Worm (Caenorhabditis elegans) whole organism, early embryonic: ENCODE data around the gene F53F4.18.

Experiments used
- B0310.2 ChIP-seq: sonication (generic microtip); optimal IDR thresholded peaks from 2 replicates; lab custom pipeline; 2016; ENCODE audit warnings: mild to moderate bottlenecking, missing genetic modification characterization, missing compliant biosample characterization
- F13C5.2 ChIP-seq: sonication (generic microtip); optimal IDR thresholded peaks from 2 replicates; lab custom pipeline; 2017; ENCODE audit warnings: mild to moderate bottlenecking, missing genetic modification characterization, inconsistent platforms, missing compliant biosample characterization
- aly-1 ChIP-seq: sonication (generic microtip); optimal IDR thresholded peaks from 2 replicates; lab custom pipeline; 2016; ENCODE audit warnings: missing genetic modification characterization, missing compliant biosample characterization
- ama-1 ChIP-seq: fragments of 150-350 bp; optimal IDR thresholded peaks from 2 replicates; lab custom pipeline; 2014
- ceh-13 ChIP-seq: fragments of 200-800 bp; sonication (Bioruptor generic); optimal IDR thresholded peaks from 2 replicates; lab custom pipeline; 2018; ENCODE audit warnings: mild to moderate bottlenecking, missing genetic modification characterization, missing compliant biosample characterization
- ceh-36 ChIP-seq: sonication (generic microtip); optimal IDR thresholded peaks from 2 replicates; lab custom pipeline; 2016; ENCODE audit warnings: missing genetic modification characterization, inconsistent platforms, missing compliant biosample characterization
- ets-7 ChIP-seq: sonication (generic microtip); optimal IDR thresholded peaks from 2 replicates; lab custom pipeline; 2016; ENCODE audit warnings: missing genotype, missing genetic modification characterization, missing compliant biosample characterization
- flt-1 ChIP-seq: fragments of 200-800 bp; sonication (Bioruptor generic); IDR thresholded peaks from 2 replicates; pipeline ENCODE4 v1.3.6; 2022; ENCODE audit warnings: missing genetic modification characterization, missing compliant biosample characterization
- hmbx-1 ChIP-seq: sonication (generic microtip); optimal IDR thresholded peaks from 2 replicates; lab custom pipeline; 2016; ENCODE audit warnings: mild to moderate bottlenecking, missing genetic modification characterization, missing compliant biosample characterization
- hmg-4 ChIP-seq: fragments of 200-800 bp; sonication (Bioruptor generic); optimal IDR thresholded peaks from 2 replicates; lab custom pipeline; 2018; ENCODE audit warnings: mild to moderate bottlenecking, missing genetic modification characterization, missing compliant biosample characterization
- hnd-1 ChIP-seq: sonication (generic microtip); optimal IDR thresholded peaks from 2 replicates; lab custom pipeline; 2016; ENCODE audit warnings: missing genetic modification characterization, missing compliant biosample characterization
- pes-1 ChIP-seq: fragments of 200-800 bp; sonication (Bioruptor generic); IDR thresholded peaks from 2 replicates; pipeline ENCODE4 v1.3.6; 2022; ENCODE audit warnings: missing genetic modification reagents, missing genetic modification characterization, missing compliant biosample characterization
- scrt-1 ChIP-seq: fragments of 200-800 bp; sonication (Bioruptor generic); IDR thresholded peaks from 2 replicates; pipeline ENCODE4 v1.3.6; 2022; ENCODE audit warnings: missing genetic modification characterization, missing compliant biosample characterization
- sea-1 ChIP-seq: fragments of 200-800 bp; sonication (Bioruptor generic); conservative IDR thresholded peaks from 2 replicates; pipeline ENCODE4 v1.3.6; 2022; ENCODE audit warnings: missing genetic modification characterization, missing compliant biosample characterization
- tbx-11 ChIP-seq: fragments of 200-800 bp; sonication (Bioruptor generic); IDR thresholded peaks from 2 replicates; pipeline ENCODE4 v1.3.6; 2022; ENCODE audit warnings: missing genetic modification characterization, missing compliant biosample characterization
- tbx-37 ChIP-seq: fragments of 200-800 bp; sonication (Bioruptor generic); conservative IDR thresholded peaks from 2 replicates; pipeline ENCODE4 v1.3.6; 2022; ENCODE audit warnings: missing genetic modification reagents, missing genetic modification characterization, missing compliant biosample characterization
- tra-4 ChIP-seq: sonication (generic microtip); optimal IDR thresholded peaks from 2 replicates; lab custom pipeline; 2017; ENCODE audit warnings: missing genetic modification characterization, missing compliant biosample characterization

F53F4.18 gene

DNA sequence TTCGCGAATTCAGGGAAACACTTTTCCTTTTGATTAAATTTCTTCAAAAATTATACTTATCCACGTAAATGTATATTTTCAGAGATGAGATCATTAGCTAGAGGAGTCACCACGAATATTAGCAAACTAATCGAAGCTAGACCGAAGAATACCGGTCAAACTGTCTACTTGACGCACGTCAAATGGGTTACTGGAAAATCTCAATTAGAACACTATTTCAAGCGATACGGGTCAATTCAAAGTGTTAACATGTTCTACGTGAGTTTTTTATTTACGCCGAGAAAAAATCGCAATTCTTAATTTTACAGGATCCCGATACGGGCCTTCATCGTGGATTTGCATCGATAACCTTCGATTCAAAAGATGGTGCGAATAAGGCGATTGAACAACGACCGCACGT is 24.1 kb upstream of the F53F4.18 start, which contains the start of gene slrp-1:
Gene slrp-1 (plus strand): TSS at position 83 of the 400 bp plus-strand sequence.
- TF ChIP-seq B0310.2, result no peak
- no peak for TF ChIP-seq pes-1 (GFP tag; lab: Robert Waterston, UW)
- no peak for TF ChIP-seq ceh-36 (tag; lab: Kevin White, UChicago)
- no peak for TF ChIP-seq F13C5.2 (tag; lab: Kevin White, UChicago)
- TF ChIP-seq hmbx-1 (tag; lab: Kevin White, UChicago), result no peak
- TF ChIP-seq sea-1 (GFP tag; lab: Robert Waterston, UW), result no peak
- no peak for TF ChIP-seq tra-4 (tag; lab: Kevin White, UChicago)
- no peak for TF ChIP-seq aly-1 (tag; lab: Kevin White, UChicago)
- no peak for TF ChIP-seq ama-1

DNA sequence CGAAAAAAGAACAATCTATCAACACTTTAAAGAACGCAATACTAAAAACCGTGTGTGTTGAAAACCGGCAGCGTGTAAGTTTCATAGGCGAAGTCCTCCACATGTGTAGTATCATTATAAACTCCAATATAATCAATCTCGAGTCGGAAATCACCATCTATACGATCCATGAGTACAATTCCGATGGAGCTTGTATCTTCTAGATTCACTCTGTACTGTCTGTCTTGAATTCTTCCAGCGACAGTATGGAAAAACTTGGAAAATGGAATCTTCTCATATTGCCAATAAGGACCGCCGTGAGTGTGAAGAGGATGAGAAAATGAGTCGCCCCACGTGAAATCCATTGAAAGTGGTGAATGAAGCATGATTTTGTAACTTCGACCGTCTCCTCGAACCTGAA is 23.0 kb upstream of the F53F4.18 start:
- no peak for TF ChIP-seq hmbx-1 (tag; lab: Kevin White, UChicago)
- TF ChIP-seq ceh-36 (tag; lab: Kevin White, UChicago), result no peak
- no peak for TF ChIP-seq aly-1 (tag; lab: Kevin White, UChicago)
- TF ChIP-seq pes-1 (GFP tag; lab: Robert Waterston, UW), result no peak
- no peak for TF ChIP-seq hmg-4 (GFP tag; lab: Kevin White, UChicago)
- TF ChIP-seq sea-1 (GFP tag; lab: Robert Waterston, UW), result no peak
- no peak for TF ChIP-seq B0310.2
- no peak for TF ChIP-seq tbx-37 (GFP tag; lab: Robert Waterston, UW)
- TF ChIP-seq tra-4 (tag; lab: Kevin White, UChicago), result no peak
- no peak for TF ChIP-seq tbx-11 (GFP tag; lab: Robert Waterston, UW)
- TF ChIP-seq flt-1, result no peak
- no peak for TF ChIP-seq ets-7 (tag; lab: Kevin White, UChicago)
- TF ChIP-seq F13C5.2 (tag; lab: Kevin White, UChicago), result no peak
- no peak for TF ChIP-seq scrt-1 (GFP tag; lab: Robert Waterston, UW)
- no peak for TF ChIP-seq ama-1
- no peak for TF ChIP-seq hnd-1
- no peak for TF ChIP-seq ceh-13 (GFP tag; lab: Kevin White, UChicago)

DNA sequence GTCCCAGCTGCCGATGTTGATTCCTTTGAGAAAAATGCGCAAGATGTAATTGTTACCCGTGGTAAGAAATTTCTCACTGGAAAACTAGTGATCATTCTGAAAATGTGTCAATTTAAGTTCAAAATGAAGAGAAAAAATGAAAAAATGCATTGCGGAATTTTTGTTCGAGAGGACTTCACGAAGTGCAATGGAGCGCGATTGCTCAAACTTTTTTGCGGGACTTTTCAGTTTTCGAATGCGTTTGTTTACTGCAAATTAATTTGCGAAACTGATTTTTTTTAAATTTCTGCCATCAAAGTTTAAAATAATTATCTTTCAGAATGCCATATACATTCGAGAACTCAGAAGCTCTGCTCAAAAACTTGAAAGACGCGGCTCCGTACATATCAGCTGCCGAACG is 21.4 kb upstream of the F53F4.18 start, which contains the start of the genes nuaf-1 and bir-2:
Gene nuaf-1 (minus strand): TSS at position 98 of the 400 bp plus-strand sequence.
Gene bir-2 (plus strand): TSS at position 318 of the 400 bp plus-strand sequence.
- no peak for TF ChIP-seq ceh-13 (GFP tag; lab: Kevin White, UChicago)
- TF ChIP-seq hmg-4 (GFP tag; lab: Kevin White, UChicago), result no peak
- no peak for TF ChIP-seq tra-4 (tag; lab: Kevin White, UChicago)
- TF ChIP-seq tbx-37 (GFP tag; lab: Robert Waterston, UW), result no peak
- no peak for TF ChIP-seq sea-1 (GFP tag; lab: Robert Waterston, UW)
- TF ChIP-seq scrt-1 (GFP tag; lab: Robert Waterston, UW), result no peak
- TF ChIP-seq hmbx-1 (tag; lab: Kevin White, UChicago), result no peak
- TF ChIP-seq aly-1 (tag; lab: Kevin White, UChicago), result no peak
- no peak for TF ChIP-seq ceh-36 (tag; lab: Kevin White, UChicago)
- no peak for TF ChIP-seq ama-1
- TF ChIP-seq ets-7 (tag; lab: Kevin White, UChicago), result no peak
- no peak for TF ChIP-seq F13C5.2 (tag; lab: Kevin White, UChicago)

DNA sequence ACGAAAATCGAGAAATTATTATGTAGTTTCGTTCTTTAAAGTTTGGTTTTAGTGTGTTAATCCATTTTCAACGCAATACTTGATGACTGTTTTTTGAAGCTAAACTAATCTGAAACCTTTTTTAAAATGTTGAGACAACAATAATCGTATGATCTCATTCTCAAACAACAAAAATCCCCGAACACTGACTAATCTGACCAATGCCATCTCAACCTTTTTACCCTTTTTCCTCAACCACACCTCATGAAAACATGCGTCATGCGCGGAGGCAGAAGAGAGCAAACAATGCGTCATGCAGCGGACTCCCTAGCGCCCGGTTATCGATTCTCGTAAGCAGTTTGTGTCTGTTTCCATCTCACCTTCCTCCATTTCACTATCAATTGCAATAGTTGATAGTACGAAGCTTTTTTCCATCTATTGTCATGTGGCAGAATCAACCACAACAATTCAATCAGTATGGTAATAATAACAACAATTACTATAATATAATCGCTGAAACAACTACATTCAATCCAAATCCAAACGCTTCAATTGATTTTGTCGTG is 18.1 kb upstream of the F53F4.18 start, which contains the start of gene C50B8.4:
Gene C50B8.4 (plus strand): TSS at position 299 of the 545 bp plus-strand sequence.
- no peak for TF ChIP-seq tra-4 (tag; lab: Kevin White, UChicago)

DNA sequence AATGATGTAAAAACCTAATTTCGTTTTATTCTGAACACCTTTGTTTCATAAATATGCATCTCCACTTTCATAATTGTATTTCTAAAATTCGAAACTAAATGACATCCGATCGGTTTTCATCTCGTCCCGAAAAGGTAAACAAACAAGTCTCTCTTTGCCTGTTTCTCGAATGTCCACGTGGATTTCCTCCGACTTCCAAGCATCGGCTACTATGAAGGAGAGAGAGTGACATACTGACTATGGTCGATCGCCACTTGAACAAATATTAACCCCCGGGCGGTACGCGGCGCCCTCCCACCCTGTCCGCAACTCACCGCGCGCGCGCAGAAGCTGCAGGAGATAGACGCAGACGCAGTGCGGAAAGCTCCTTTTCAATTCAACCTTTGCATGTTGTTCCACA is 14.1 kb upstream of the F53F4.18 start:
- TF ChIP-seq pes-1 (GFP tag; lab: Robert Waterston, UW) (no peak), ama-1 (no peak), hnd-1 (no peak), ceh-36 (tag; lab: Kevin White, UChicago) (no peak), tra-4 (tag; lab: Kevin White, UChicago) (no peak), flt-1 (no peak), ets-7 (tag; lab: Kevin White, UChicago) (no peak), ceh-13 (GFP tag; lab: Kevin White, UChicago) (no peak), hmbx-1 (tag; lab: Kevin White, UChicago) (no peak), B0310.2 (no peak), hmg-4 (GFP tag; lab: Kevin White, UChicago) (no peak), scrt-1 (GFP tag; lab: Robert Waterston, UW) (no peak), tbx-37 (GFP tag; lab: Robert Waterston, UW) (no peak), aly-1 (tag; lab: Kevin White, UChicago) (no peak), F13C5.2 (tag; lab: Kevin White, UChicago) (no peak), tbx-11 (GFP tag; lab: Robert Waterston, UW) (no peak), sea-1 (GFP tag; lab: Robert Waterston, UW) (no peak)

DNA sequence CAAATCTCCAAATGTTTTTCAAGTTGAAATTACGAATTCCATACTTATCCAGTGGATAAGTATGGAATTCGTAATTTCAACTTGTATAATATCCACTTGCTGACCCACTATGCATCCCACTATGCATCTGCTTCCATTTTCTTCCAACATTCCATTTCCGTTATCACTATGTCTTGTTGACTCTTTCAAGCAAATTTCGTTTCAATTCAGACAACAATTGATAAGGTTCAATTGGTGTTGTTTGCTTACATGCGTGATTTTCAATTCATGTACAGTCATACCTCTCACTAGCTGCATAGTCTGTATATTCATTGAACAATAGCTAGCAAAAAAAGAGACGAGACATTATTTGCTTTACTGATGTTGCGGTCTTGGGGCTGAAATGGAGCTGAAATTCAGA is 13.1 kb upstream of the F53F4.18 start:
- no peak for TF ChIP-seq sea-1 (GFP tag; lab: Robert Waterston, UW)
- TF ChIP-seq tbx-37 (GFP tag; lab: Robert Waterston, UW), result no peak
- no peak for TF ChIP-seq ceh-13 (GFP tag; lab: Kevin White, UChicago)
- TF ChIP-seq hmbx-1 (tag; lab: Kevin White, UChicago), result no peak
- TF ChIP-seq ceh-36 (tag; lab: Kevin White, UChicago), result no peak
- TF ChIP-seq hmg-4 (GFP tag; lab: Kevin White, UChicago), result no peak
- TF ChIP-seq ama-1, result no peak
- no peak for TF ChIP-seq B0310.2
- no peak for TF ChIP-seq tra-4 (tag; lab: Kevin White, UChicago)
- no peak for TF ChIP-seq scrt-1 (GFP tag; lab: Robert Waterston, UW)
- TF ChIP-seq ets-7 (tag; lab: Kevin White, UChicago), result no peak
- TF ChIP-seq aly-1 (tag; lab: Kevin White, UChicago), result no peak
- TF ChIP-seq tbx-11 (GFP tag; lab: Robert Waterston, UW), result no peak
- TF ChIP-seq F13C5.2 (tag; lab: Kevin White, UChicago), result no peak
- no peak for TF ChIP-seq hnd-1
- TF ChIP-seq flt-1, result no peak
- TF ChIP-seq pes-1 (GFP tag; lab: Robert Waterston, UW), result no peak

DNA sequence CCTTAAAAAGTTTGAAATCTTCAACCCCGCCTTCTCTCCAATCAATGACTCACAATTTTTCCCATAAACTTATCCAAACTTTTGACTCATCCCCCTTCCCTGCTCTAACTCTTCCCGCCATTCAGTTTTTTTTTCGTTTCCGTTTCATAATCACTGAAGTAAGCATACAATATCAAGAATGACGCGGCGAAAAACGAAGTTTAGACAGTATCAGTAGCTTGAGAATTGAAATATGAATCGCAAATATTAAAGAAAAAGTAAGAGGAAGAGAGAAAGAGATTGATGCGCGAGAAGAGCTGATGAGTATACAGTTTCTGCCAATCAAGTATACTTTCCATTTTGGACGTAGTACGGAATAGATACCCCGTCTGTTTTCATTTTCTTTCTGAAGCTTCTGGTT is 12.5 kb upstream of the F53F4.18 start:
- no peak for TF ChIP-seq pes-1 (GFP tag; lab: Robert Waterston, UW)
- TF ChIP-seq sea-1 (GFP tag; lab: Robert Waterston, UW), result no peak
- no peak for TF ChIP-seq hmbx-1 (tag; lab: Kevin White, UChicago)
- TF ChIP-seq ceh-36 (tag; lab: Kevin White, UChicago), result no peak
- TF ChIP-seq aly-1 (tag; lab: Kevin White, UChicago), result no peak
- no peak for TF ChIP-seq F13C5.2 (tag; lab: Kevin White, UChicago)
- no peak for TF ChIP-seq B0310.2
- TF ChIP-seq scrt-1 (GFP tag; lab: Robert Waterston, UW), result no peak
- TF ChIP-seq ama-1, result no peak
- TF ChIP-seq ets-7 (tag; lab: Kevin White, UChicago), result no peak
- TF ChIP-seq ceh-13 (GFP tag; lab: Kevin White, UChicago), result no peak
- no peak for TF ChIP-seq hmg-4 (GFP tag; lab: Kevin White, UChicago)
